Fruit fly (Drosophila melanogaster) whole organism, embryonic: Measurements from ENCODE around the gene PIG-Q.

ENCODE experiments used
- Abd-B ChIP-seq: fragments of 200-800 bp; sonication (Bioruptor generic); optimal IDR thresholded peaks from 2 replicates; lab custom pipeline; 2018; ENCODE audit warnings: missing biosample characterization, mild to moderate bottlenecking, missing genetic modification characterization, moderate library complexity
- Bgb ChIP-seq: fragments of 200-800 bp; sonication (Bioruptor generic); IDR thresholded peaks from 2 replicates; pipeline ENCODE4 v1.3.6; 2022; ENCODE audit warnings: missing biosample characterization, missing genetic modification characterization; ENCODE audit not compliant: partially characterized antibody
- CG10267 ChIP-seq: fragments of 200-800 bp; sonication (Bioruptor generic); optimal IDR thresholded peaks from 2 replicates; lab custom pipeline; 2018; ENCODE audit warnings: missing biosample characterization, mild to moderate bottlenecking, missing genetic modification characterization, moderate library complexity
- CG10654 ChIP-seq: fragments of 200-800 bp; sonication (Bioruptor generic); optimal IDR thresholded peaks from 2 replicates; lab custom pipeline; 2016; ENCODE audit warnings: missing biosample characterization, missing genetic modification characterization
- CG10959 ChIP-seq: fragments of 200-800 bp; sonication (Bioruptor generic); IDR thresholded peaks from 2 replicates; pipeline ENCODE4 v1.3.6; 2022; ENCODE audit warnings: missing biosample characterization, missing genetic modification characterization
- CG11560 ChIP-seq: fragments of 200-800 bp; sonication (Bioruptor generic); IDR thresholded peaks from 3 replicates; pipeline ENCODE4 v1.3.6; 2022; ENCODE audit warnings: missing biosample characterization, missing genetic modification characterization
- CG11696 ChIP-seq: fragments of 200-800 bp; sonication (Bioruptor generic); IDR thresholded peaks from 2 replicates; pipeline ENCODE4 v1.3.6; 2022; ENCODE audit warnings: missing biosample characterization, missing genetic modification characterization
- CG14965 ChIP-seq: fragments of 200-800 bp; sonication (Bioruptor generic); optimal IDR thresholded peaks from 2 replicates; lab custom pipeline; 2016; ENCODE audit warnings: missing biosample characterization, missing genetic modification characterization, borderline replicate concordance
- CG1647 ChIP-seq: fragments of 200-800 bp; sonication (Bioruptor generic); optimal IDR thresholded peaks from 3 replicates; lab custom pipeline; 2016; ENCODE audit warnings: missing biosample characterization, missing genetic modification characterization
- CG16779 ChIP-seq: fragments of 200-800 bp; sonication (Bioruptor generic); IDR thresholded peaks from 2 replicates; pipeline ENCODE4 v1.3.6; 2022; ENCODE audit warnings: missing biosample characterization, missing genetic modification characterization
- CG18011 ChIP-seq: fragments of 200-800 bp; sonication (Bioruptor generic); optimal IDR thresholded peaks from 2 replicates; lab custom pipeline; 2017; ENCODE audit warnings: missing biosample characterization, missing genetic modification characterization, mild to moderate bottlenecking, moderate library complexity, missing genotype
- CG1832 ChIP-seq: fragments of 200-800 bp; sonication (Bioruptor generic); optimal IDR thresholded peaks from 2 replicates; lab custom pipeline; 2017; ENCODE audit warnings: missing biosample characterization, mild to moderate bottlenecking, missing genetic modification characterization, inconsistent platforms
- CG2199 ChIP-seq: fragments of 200-800 bp; sonication (Bioruptor generic); IDR thresholded peaks from 3 replicates; pipeline ENCODE4 v1.3.6; 2022; ENCODE audit warnings: missing biosample characterization, missing genetic modification characterization
- CG31224 ChIP-seq: fragments of 200-800 bp; sonication (Bioruptor generic); IDR thresholded peaks from 2 replicates; pipeline ENCODE4 v1.3.6; 2022; ENCODE audit warnings: missing biosample characterization, missing genetic modification characterization
- CG31388 ChIP-seq: fragments of 200-800 bp; sonication (Bioruptor generic); optimal IDR thresholded peaks from 2 replicates; lab custom pipeline; 2016; ENCODE audit warnings: missing biosample characterization, missing genetic modification characterization
- CG32532 ChIP-seq: fragments of 200-800 bp; sonication (Bioruptor generic); IDR thresholded peaks from 2 replicates; pipeline ENCODE4 v1.3.6; 2022; ENCODE audit warnings: missing biosample characterization, missing genetic modification characterization
- CG33557 ChIP-seq: fragments of 200-800 bp; sonication (Bioruptor generic); optimal IDR thresholded peaks from 2 replicates; lab custom pipeline; 2019; ENCODE audit warnings: missing biosample characterization, mild to moderate bottlenecking, missing genetic modification characterization, moderate library complexity
- CG42726 ChIP-seq: fragments of 200-800 bp; sonication (Bioruptor generic); IDR thresholded peaks from 2 replicates; pipeline ENCODE4 v1.3.6; 2022; ENCODE audit warnings: missing biosample characterization, missing genetic modification characterization; ENCODE audit not compliant: partially characterized antibody
- CkIIα-i1 ChIP-seq: fragments of 200-800 bp; sonication (Bioruptor generic); IDR thresholded peaks from 2 replicates; pipeline ENCODE4 v1.3.6; 2022; ENCODE audit warnings: missing biosample characterization, missing genetic modification characterization
- CoRest ChIP-seq: fragments of 200-800 bp; sonication (Bioruptor generic); optimal IDR thresholded peaks from 3 replicates; lab custom pipeline; 2018; ENCODE audit warnings: missing biosample characterization, mild to moderate bottlenecking, missing genetic modification characterization, moderate library complexity
- Dip2 ChIP-seq: fragments of 200-800 bp; sonication (Bioruptor generic); IDR thresholded peaks from 2 replicates; pipeline ENCODE4 v1.3.6; 2022; ENCODE audit warnings: missing biosample characterization, missing genetic modification characterization
- Dll ChIP-seq: fragments of 200-800 bp; sonication (Bioruptor generic); IDR thresholded peaks from 4 replicates; pipeline ENCODE4 v1.3.6; 2022; ENCODE audit warnings: missing biosample characterization, missing genetic modification characterization; ENCODE audit not compliant: partially characterized antibody
- Fer2 ChIP-seq: fragments of 200-800 bp; sonication (Bioruptor generic); optimal IDR thresholded peaks from 2 replicates; lab custom pipeline; 2018; ENCODE audit warnings: missing biosample characterization, mild to moderate bottlenecking, missing genetic modification characterization, moderate library complexity
- Gsc ChIP-seq: fragments of 200-800 bp; sonication (Bioruptor generic); IDR thresholded peaks from 2 replicates; pipeline ENCODE4 v1.3.6; 2022; ENCODE audit warnings: missing biosample characterization, missing genetic modification characterization
- Hey ChIP-seq: fragments of 200-800 bp; sonication (Bioruptor generic); optimal IDR thresholded peaks from 3 replicates; lab custom pipeline; 2018; ENCODE audit warnings: missing biosample characterization, mild to moderate bottlenecking, missing genetic modification characterization
- NFAT ChIP-seq: fragments of 200-800 bp; sonication (Bioruptor generic); IDR thresholded peaks from 2 replicates; pipeline ENCODE4 v1.3.6; 2022; ENCODE audit warnings: missing biosample characterization, missing genetic modification characterization
- Six4 ChIP-seq: fragments of 200-800 bp; sonication (Bioruptor generic); optimal IDR thresholded peaks from 2 replicates; lab custom pipeline; 2016; ENCODE audit warnings: missing biosample characterization, missing genetic modification characterization
- Sry-δ ChIP-seq: fragments of 200-800 bp; sonication (Bioruptor generic); optimal IDR thresholded peaks from 2 replicates; lab custom pipeline; 2016; ENCODE audit warnings: missing biosample characterization, missing genetic modification characterization
- Taf1 ChIP-seq: fragments of 200-800 bp; sonication (Bioruptor generic); IDR thresholded peaks from 2 replicates; pipeline ENCODE4 v1.3.6; 2022; ENCODE audit warnings: missing biosample characterization, missing genetic modification characterization
- Tbp ChIP-seq: fragments of >200 bp; optimal IDR thresholded peaks from 2 replicates; lab custom pipeline; 2018; ENCODE audit warnings: missing biosample characterization, missing genetic modification characterization
- Xrp1 ChIP-seq: fragments of 200-800 bp; sonication (Bioruptor generic); IDR thresholded peaks from 2 replicates; pipeline ENCODE4 v1.3.6; 2022; ENCODE audit warnings: missing biosample characterization, missing genetic modification characterization
- aop ChIP-seq: fragments of 200-800 bp; sonication (Bioruptor generic); IDR thresholded peaks from 2 replicates; pipeline ENCODE4 v1.3.6; 2022; ENCODE audit warnings: missing biosample characterization, missing genetic modification characterization
- ato ChIP-seq: fragments of 200-800 bp; sonication (Bioruptor generic); IDR thresholded peaks from 2 replicates; pipeline ENCODE4 v1.3.6; 2022; ENCODE audit warnings: missing biosample characterization, missing genetic modification characterization; ENCODE audit not compliant: partially characterized antibody
- chinmo ChIP-seq: fragments of 200-800 bp; sonication (Bioruptor generic); IDR thresholded peaks from 4 replicates; pipeline ENCODE4 v1.3.6; 2022; ENCODE audit warnings: missing biosample characterization, missing genetic modification characterization; ENCODE audit not compliant: partially characterized antibody
- ci ChIP-seq: fragments of 200-800 bp; sonication (Bioruptor generic); IDR thresholded peaks from 3 replicates; pipeline ENCODE4 v1.3.6; 2022; ENCODE audit warnings: missing biosample characterization, missing genetic modification characterization
- disco-r ChIP-seq: fragments of 200-800 bp; sonication (Bioruptor generic); optimal IDR thresholded peaks from 2 replicates; lab custom pipeline; 2016; ENCODE audit warnings: missing biosample characterization, missing genetic modification characterization
- dpn ChIP-seq, 2 experiments: fragments of 200-800 bp; sonication (Bioruptor generic); optimal IDR thresholded peaks; 3 replicates each; lab custom pipeline; 2016; ENCODE audit warnings: missing biosample characterization in 2 of 2, missing genetic modification characterization in 2 of 2
- en ChIP-seq: fragments of 200-800 bp; sonication (Bioruptor generic); optimal IDR thresholded peaks from 2 replicates; lab custom pipeline; 2016; ENCODE audit warnings: missing biosample characterization, missing genetic modification characterization
- fd3F ChIP-seq: fragments of 200-800 bp; sonication (Bioruptor generic); optimal IDR thresholded peaks from 2 replicates; lab custom pipeline; 2018; ENCODE audit warnings: missing biosample characterization, mild to moderate bottlenecking, missing genetic modification characterization, moderate library complexity
- fd64A ChIP-seq: fragments of 200-800 bp; sonication (Bioruptor generic); optimal IDR thresholded peaks from 3 replicates; lab custom pipeline; 2018; ENCODE audit warnings: missing biosample characterization, mild to moderate bottlenecking, missing genetic modification characterization
- gce ChIP-seq: fragments of 200-800 bp; sonication (Bioruptor generic); IDR thresholded peaks from 3 replicates; pipeline ENCODE4 v1.3.6; 2022; ENCODE audit warnings: missing biosample characterization, missing genetic modification characterization
- gcm2 ChIP-seq: fragments of 200-800 bp; sonication (Bioruptor generic); optimal IDR thresholded peaks from 2 replicates; lab custom pipeline; 2016; ENCODE audit warnings: missing biosample characterization, missing genetic modification characterization
- her ChIP-seq: fragments of 200-800 bp; sonication (Bioruptor generic); optimal IDR thresholded peaks from 2 replicates; lab custom pipeline; 2016; ENCODE audit warnings: missing biosample characterization, missing genetic modification characterization
- ken ChIP-seq: fragments of 200-800 bp; sonication (Bioruptor generic); IDR thresholded peaks from 3 replicates; pipeline ENCODE4 v1.3.6; 2022; ENCODE audit warnings: missing biosample characterization, missing genetic modification characterization
- rib ChIP-seq: fragments of 200-800 bp; sonication (Bioruptor generic); IDR thresholded peaks from 2 replicates; pipeline ENCODE4 v1.3.6; 2022; ENCODE audit warnings: missing biosample characterization, missing genetic modification characterization
- row ChIP-seq: fragments of 200-800 bp; sonication (Bioruptor generic); IDR thresholded peaks from 3 replicates; pipeline ENCODE4 v1.3.6; 2022; ENCODE audit warnings: missing biosample characterization, missing genetic modification characterization
- seq ChIP-seq: fragments of 200-800 bp; sonication (Bioruptor generic); IDR thresholded peaks from 2 replicates; pipeline ENCODE4 v1.3.6; 2022; ENCODE audit warnings: missing biosample characterization, missing genetic modification characterization
- ssp ChIP-seq: fragments of 200-800 bp; sonication (Bioruptor generic); IDR thresholded peaks from 2 replicates; pipeline ENCODE4 v1.3.6; 2022; ENCODE audit warnings: missing biosample characterization, missing genetic modification characterization
- tap ChIP-seq: fragments of 200-800 bp; optimal IDR thresholded peaks from 3 replicates; lab custom pipeline; 2019; ENCODE audit warnings: missing biosample characterization, mild to moderate bottlenecking, missing genetic modification characterization, moderate library complexity
- tup ChIP-seq: fragments of 200-800 bp; sonication (Bioruptor generic); optimal IDR thresholded peaks from 2 replicates; lab custom pipeline; 2016; ENCODE audit warnings: missing biosample characterization, mild to moderate bottlenecking, missing genetic modification characterization, moderate library complexity
- yki ChIP-seq: fragments of >200 bp; optimal IDR thresholded peaks from 3 replicates; lab custom pipeline; 2018
- zfh1 ChIP-seq: fragments of 200-800 bp; sonication (Bioruptor generic); IDR thresholded peaks from 3 replicates; pipeline ENCODE4 v1.3.6; 2022; ENCODE audit warnings: missing biosample characterization, missing genetic modification characterization

The PIG-Q gene

dm6 chrX:16385942-16386392 is 27.0 kb downstream of the PIG-Q start (continued):
- no peak for TF ChIP-seq Hey
- no peak for TF ChIP-seq Abd-B (GFP tag; lab: Kevin White, UChicago)
- TF ChIP-seq NFAT: no peak
- TF ChIP-seq ci (GFP tag; lab: Robert Waterston, UW): no peak
- TF ChIP-seq Gsc: no peak
- TF ChIP-seq CG10654: no peak
- TF ChIP-seq CkIIα-i1: no peak
- TF ChIP-seq gcm2 (GFP tag; lab: Kevin White, UChicago): no peak
- TF ChIP-seq Bgb (GFP tag; lab: Robert Waterston, UW): no peak
- 0 out of 2 replicates have a peak, but pooled peaks have one; percentile 24 for TF ChIP-seq seq (GFP tag; lab: Robert Waterston, UW)
- no peak for TF ChIP-seq CG18011 (GFP tag; lab: Kevin White, UChicago)
- TF ChIP-seq fd64A (GFP tag; lab: Kevin White, UChicago): no peak
- peak; percentile 36 for TF ChIP-seq tap (tag; lab: Kevin White, UChicago)
- no peak for TF ChIP-seq CG16779 (GFP tag; lab: Robert Waterston, UW)
- no peak for TF ChIP-seq CG31388 (GFP tag; lab: Kevin White, UChicago)
- no peak for TF ChIP-seq CG10267 (tag; lab: Kevin White, UChicago)
- 0 out of 2 replicates have a peak, but pooled peaks have one; percentile 30 for TF ChIP-seq ssp (GFP tag; lab: Robert Waterston, UW)
- no peak for TF ChIP-seq Dip2
- TF ChIP-seq Sry-δ (GFP tag; lab: Kevin White, UChicago): no peak
- no peak for TF ChIP-seq Tbp (GFP tag; lab: Kevin White, UChicago)
- peak; percentile 81 for TF ChIP-seq CG11696 (GFP tag; lab: Robert Waterston, UW)
- TF ChIP-seq CG1832 (GFP tag; lab: Kevin White, UChicago): no peak
- TF ChIP-seq fd3F (GFP tag; lab: Kevin White, UChicago): no peak

- TF ChIP-seq Taf1 (peak; percentile 63; the same call in 1 of the 2 replicates), dpn (GFP tag; optimal IDR thresholded peaks at IDR 0.05; lab: Kevin White, UChicago) (peak; percentile 55 to 86), disco-r (no peak), en (no peak), CoRest (peak; percentile 96), Dll (GFP tag; lab: Robert Waterston, UW) (peak; percentile 58; the same call in 3 of the 4 replicates), CG11560 (tag; lab: Robert Waterston, UW) (peak; percentile 89), CG2199 (GFP tag; lab: Robert Waterston, UW) (peak; percentile 91), Xrp1 (GFP tag; lab: Robert Waterston, UW) (peak; percentile 96), Six4 (GFP tag; lab: Kevin White, UChicago) (peak; percentile 63), yki (lab: Kevin White, UChicago) (no peak), row (GFP tag; lab: Robert Waterston, UW) (peak; percentile 98), tup (GFP tag; lab: Kevin White, UChicago) (peak; percentile 81), ato (GFP tag; lab: Robert Waterston, UW) (no peak), CG33557 (peak; percentile 80), CG31224 (GFP tag; lab: Robert Waterston, UW) (peak; percentile 90), chinmo (GFP tag; lab: Robert Waterston, UW) (0 out of 4 replicates have a peak, but pooled peaks have one; percentile 13), ken (GFP tag; lab: Robert Waterston, UW) (peak; percentile 96), CG1647 (GFP tag; lab: Kevin White, UChicago) (peak; percentile 23), CG10959 (GFP tag; lab: Robert Waterston, UW) (peak; percentile 93), rib (GFP tag; lab: Robert Waterston, UW) (peak; percentile 89), CG14965 (no peak), zfh1 (GFP tag; lab: Robert Waterston, UW) (peak; percentile 96), CG42726 (GFP tag; lab: Robert Waterston, UW) (no peak), CG32532 (GFP tag; lab: Robert Waterston, UW) (peak; percentile 96), her (GFP tag; lab: Kevin White, UChicago) (peak; percentile 7), Fer2 (tag; lab: Kevin White, UChicago) (peak; percentile 83), gce (GFP tag; lab: Robert Waterston, UW) (peak; percentile 85; the same call in 2 of the 3 replicates), aop (GFP tag; lab: Robert Waterston, UW) (peak; percentile 66; the same call in 1 of the 2 replicates)
Observed at dm6 chrX:16391397-16391796, 32.5 kb downstream of the PIG-Q start, which contains the start of the genes TH1 and mei-41. Gene TH1 (minus strand): TSS chrX:16391438. Gene mei-41 (plus strand): TSS chrX:16391698.
